Fruit fly (Drosophila melanogaster): ENCODE measurements around the gene SNCF.

SNCF gene

DNA sequence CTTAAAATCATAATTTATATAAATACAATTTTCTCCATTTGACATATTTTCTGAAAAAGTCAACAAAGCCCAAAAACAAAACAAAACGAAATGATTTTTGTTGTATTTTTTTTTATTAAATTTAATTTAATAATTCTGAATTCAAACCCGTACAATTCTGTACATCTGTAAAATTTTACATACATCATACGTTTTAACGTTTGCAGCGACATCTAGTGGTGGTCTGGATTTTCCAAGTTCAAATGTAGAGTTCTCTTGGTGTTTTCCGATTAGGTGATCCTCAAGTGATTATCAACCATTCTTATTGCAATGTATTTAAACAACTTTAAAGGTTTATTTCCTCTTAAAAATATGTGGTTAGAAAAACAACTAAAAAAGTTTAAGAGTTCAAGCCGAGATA is 32.6 kb downstream of the SNCF start (continued):
- TF ChIP-seq onecut (GFP tag; IDR thresholded peaks at IDR 0.05) (0 out of 2 replicates have a peak, but pooled peaks have one; percentile 17), CG8944 (GFP tag; optimal IDR thresholded peaks at IDR 0.05) (peak; percentile 26), CG6272 (GFP tag; IDR thresholded peaks at IDR 0.05) (no peak), CG3995 (GFP tag; optimal IDR thresholded peaks at IDR 0.05) (peak; percentile 77), mam (GFP tag; optimal IDR thresholded peaks at IDR 0.05) (peak; percentile 43), CG12219 (GFP tag; optimal IDR thresholded peaks at IDR 0.05) (no peak), kay (GFP tag; optimal IDR thresholded peaks at IDR 0.05) (peak; percentile 21), CG32532 (GFP tag; IDR thresholded peaks at IDR 0.05) (peak; percentile 59; the same call in 1 of the 2 replicates), zen (tag; optimal IDR thresholded peaks at IDR 0.05) (peak; percentile 83), CG10979 (tag; optimal IDR thresholded peaks at IDR 0.05) (peak; percentile 100), CG9876 (GFP tag; optimal IDR thresholded peaks at IDR 0.05) (peak; percentile 24), sqz (GFP tag; optimal IDR thresholded peaks at IDR 0.05) (no peak), jing (GFP tag; optimal IDR thresholded peaks at IDR 0.05) (peak; percentile 6), maf-S (GFP tag; optimal IDR thresholded peaks at IDR 0.05) (no peak), Abd-B (GFP tag; optimal IDR thresholded peaks at IDR 0.05) (no peak), CG8290 (GFP tag; optimal IDR thresholded peaks at IDR 0.05) (peak; percentile 26), CG8290 (tag; optimal IDR thresholded peaks at IDR 0.05) (no peak), CG1602 (GFP tag; optimal IDR thresholded peaks at IDR 0.05) (peak; percentile 43), Jarid2 (GFP tag; optimal IDR thresholded peaks at IDR 0.05) (peak; percentile 34), CG2202 (tag; optimal IDR thresholded peaks at IDR 0.05) (no peak), Ravus (GFP tag; IDR thresholded peaks at IDR 0.05) (no peak), CG14710 (tag; optimal IDR thresholded peaks at IDR 0.05) (peak; percentile 25), phol (tag; optimal IDR thresholded peaks at IDR 0.05) (peak; percentile 42), prd (optimal IDR thresholded peaks at IDR 0.05) (no peak), prd (GFP tag; IDR thresholded peaks at IDR 0.05) (no peak), tin (GFP tag; optimal IDR thresholded peaks at IDR 0.05) (peak; percentile 43), Elba2 (GFP tag; optimal IDR thresholded peaks at IDR 0.05) (peak; percentile 97), pnt (GFP tag; optimal IDR thresholded peaks at IDR 0.05) (peak; percentile 29), Med (GFP tag) (peak; percentile 90), MBD-R2 (GFP tag; IDR thresholded peaks at IDR 0.05) (peak; percentile 17; the same call in 1 of the 2 replicates), chn (GFP tag; optimal IDR thresholded peaks at IDR 0.05) (peak; percentile 13), CG4617 (GFP tag; optimal IDR thresholded peaks at IDR 0.05; ENCODE audit: borderline replicate concordance) (peak; percentile 27), CG33213 (GFP tag; optimal IDR thresholded peaks at IDR 0.05) (peak; percentile 49), CG12391 (tag; optimal IDR thresholded peaks at IDR 0.05) (peak; percentile 16), Nf-YC (tag; optimal IDR thresholded peaks at IDR 0.05) (peak; percentile 8), CG13624 (GFP tag; optimal IDR thresholded peaks at IDR 0.05) (no peak), CG16863 (GFP tag; optimal IDR thresholded peaks at IDR 0.05) (peak; percentile 8), CG10267 (tag; optimal IDR thresholded peaks at IDR 0.05) (peak; percentile 49), Hsf (GFP tag; optimal IDR thresholded peaks at IDR 0.05) (peak; percentile 50), CG17829 (tag; optimal IDR thresholded peaks at IDR 0.05) (peak; percentile 73), CG2875 (GFP tag; optimal IDR thresholded peaks at IDR 0.05) (no peak), CG18262 (tag; optimal IDR thresholded peaks at IDR 0.05) (peak; percentile 37), insv (GFP tag; optimal IDR thresholded peaks at IDR 0.05) (peak in 1 of 2 experiments; percentile 99), CG9932 (GFP tag; IDR thresholded peaks at IDR 0.05) (peak; percentile 43; the same call in 1 of the 2 replicates), NfI (GFP tag; optimal IDR thresholded peaks at IDR 0.05) (peak; percentile 32), lab (GFP tag; optimal IDR thresholded peaks at IDR 0.05) (no peak), gfzf (GFP tag; optimal IDR thresholded peaks at IDR 0.05) (peak; percentile 7), pum (GFP tag; optimal IDR thresholded peaks at IDR 0.05) (peak; percentile 11), yki (optimal IDR thresholded peaks at IDR 0.05) (peak; percentile 19), Lhr (GFP tag; optimal IDR thresholded peaks at IDR 0.05) (peak; percentile 63), jumu (GFP tag; optimal IDR thresholded peaks at IDR 0.05) (peak; percentile 15), Dp (GFP tag; optimal IDR thresholded peaks at IDR 0.05) (peak; percentile 31)
